Worm (Caenorhabditis elegans): ENCODE results near the gene R53.8.

DNA sequence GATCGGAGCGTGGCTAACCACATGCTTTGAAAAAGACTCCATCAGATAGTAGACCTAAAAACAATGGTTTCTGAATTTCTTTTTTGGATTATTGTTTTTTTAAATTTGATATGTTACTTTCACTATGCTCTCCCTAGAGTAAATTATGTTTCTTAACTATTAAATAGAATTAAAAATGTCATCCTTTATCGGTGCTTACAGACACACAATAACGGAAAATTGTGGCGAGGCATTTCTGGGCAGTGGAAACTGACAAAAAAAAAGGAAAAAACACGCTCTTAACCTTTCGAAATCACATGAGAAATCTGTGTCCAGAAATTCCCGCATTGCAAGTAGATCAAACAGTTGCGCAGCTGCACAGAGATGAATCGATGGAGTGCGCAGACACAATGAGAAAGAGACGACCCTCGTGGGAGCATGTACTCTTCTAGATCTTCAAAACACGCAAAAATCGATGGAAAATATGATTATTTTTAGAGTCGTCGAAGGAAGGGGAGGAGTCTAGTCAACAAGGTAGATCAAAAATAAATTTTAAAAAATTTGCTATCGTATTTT, 3.6 kb downstream of the R53.8 start, which contains the start of gene ZK892.6:
- TF ChIP-seq ets-7 (tag; optimal IDR thresholded peaks at IDR 0.05): no peak
- TF ChIP-seq tra-4 (tag; optimal IDR thresholded peaks at IDR 0.05): no peak
- TF ChIP-seq ama-1 (optimal IDR thresholded peaks at IDR 0.05): no peak
- no peak for TF ChIP-seq scrt-1 (GFP tag; IDR thresholded peaks at IDR 0.05)
- no peak for TF ChIP-seq tbx-37 (GFP tag; conservative IDR thresholded peaks at IDR 0.05)
